Fruit fly (Drosophila melanogaster): Measurements from ENCODE around the gene CG7194.

Gene CG7194

dm6 chr3L:8289336-8290258 is 14.3 kb downstream of the CG7194 start, which contains the start of gene cert (continued):
- TF ChIP-seq Opbp (GFP tag; IDR thresholded peaks at IDR 0.05; ENCODE audit: partially characterized antibody) (peak; percentile 90), CG13894 (tag; optimal IDR thresholded peaks at IDR 0.05) (no peak), BEAF-32 (GFP tag; optimal IDR thresholded peaks at IDR 0.05) (peak; percentile 93), CG15073 (GFP tag; optimal IDR thresholded peaks at IDR 0.05) (no peak), CG1792 (GFP tag; optimal IDR thresholded peaks at IDR 0.05) (no peak), CG2120 (GFP tag; optimal IDR thresholded peaks at IDR 0.05) (peak; percentile 60), vnd (GFP tag; IDR thresholded peaks at IDR 0.05; ENCODE audit: partially characterized antibody) (peak; percentile 90), hkb (optimal IDR thresholded peaks at IDR 0.05) (peak; percentile 77), hkb (GFP tag; IDR thresholded peaks at IDR 0.05) (no peak), CG14014 (GFP tag; IDR thresholded peaks at IDR 0.05) (no peak), Hmx (GFP tag; optimal IDR thresholded peaks at IDR 0.05) (no peak), cad (GFP tag; optimal IDR thresholded peaks at IDR 0.05) (no peak), gsb (GFP tag; IDR thresholded peaks at IDR 0.05) (no peak), sens (GFP tag) (peak; percentile 93), CG17829 (tag; optimal IDR thresholded peaks at IDR 0.05) (peak; percentile 36), CG33213 (GFP tag; optimal IDR thresholded peaks at IDR 0.05) (peak; percentile 17), CG34422 (GFP tag; IDR thresholded peaks at IDR 0.05) (peak; percentile 81; the same call in 2 of the 3 replicates), CG1647 (GFP tag; optimal IDR thresholded peaks at IDR 0.05) (no peak), CG7372 (GFP tag; IDR thresholded peaks at IDR 0.05) (no peak), CG11093 (GFP tag; IDR thresholded peaks at IDR 0.05) (no peak), aop (GFP tag; IDR thresholded peaks at IDR 0.05) (no peak), CG1024 (GFP tag; IDR thresholded peaks at IDR 0.05) (no peak), CG7271 (tag; optimal IDR thresholded peaks at IDR 0.05) (no peak), Nf-YC (tag; optimal IDR thresholded peaks at IDR 0.05) (no peak), gcm2 (GFP tag; optimal IDR thresholded peaks at IDR 0.05) (no peak), Dek (tag; optimal IDR thresholded peaks at IDR 0.05) (no peak), en (GFP tag; optimal IDR thresholded peaks at IDR 0.05) (no peak), h (optimal IDR thresholded peaks at IDR 0.05) (no peak), sc (optimal IDR thresholded peaks at IDR 0.05) (no peak), sc (GFP tag; optimal IDR thresholded peaks at IDR 0.05) (no peak), CG9437 (GFP tag; optimal IDR thresholded peaks at IDR 0.05) (no peak), Aef1 (GFP tag; IDR thresholded peaks at IDR 0.05) (no peak), Dip2 (GFP tag; IDR thresholded peaks at IDR 0.05) (no peak), CG10366 (GFP tag; IDR thresholded peaks at IDR 0.05) (no peak), klu (GFP tag; IDR thresholded peaks at IDR 0.05) (no peak), zen (tag; optimal IDR thresholded peaks at IDR 0.05) (peak; percentile 29), bcd (GFP tag; optimal IDR thresholded peaks at IDR 0.05) (peak; percentile 18), Atf6 (GFP tag; IDR thresholded peaks at IDR 0.05) (0 out of 2 replicates have a peak, but pooled peaks have one; percentile 14), CHES-1-like (GFP tag; optimal IDR thresholded peaks at IDR 0.05) (peak; percentile 42), schlank (tag; optimal IDR thresholded peaks at IDR 0.05) (no peak), dan (GFP tag; IDR thresholded peaks at IDR 0.05) (no peak), CG17568 (GFP tag; optimal IDR thresholded peaks at IDR 0.05) (peak; percentile 33), CG3281 (GFP tag; optimal IDR thresholded peaks at IDR 0.05) (no peak), CG17186 (GFP tag; optimal IDR thresholded peaks at IDR 0.05) (peak; percentile 13), CG9817 (tag; optimal IDR thresholded peaks at IDR 0.05) (no peak), D19A (tag; optimal IDR thresholded peaks at IDR 0.05) (no peak), danr (GFP tag; IDR thresholded peaks at IDR 0.05) (no peak), gsb-n (tag; optimal IDR thresholded peaks at IDR 0.05) (peak; percentile 37), repo (GFP tag; optimal IDR thresholded peaks at IDR 0.05) (no peak), Meics (GFP tag; optimal IDR thresholded peaks at IDR 0.05) (peak; percentile 2), CG10267 (tag; optimal IDR thresholded peaks at IDR 0.05) (peak; percentile 92)

Measured in whole organism, embryonic.